Worm (Caenorhabditis elegans) whole organism, late embryonic: Measurements from ENCODE around the gene C55B6.7.

ENCODE experiments used
- C38D4.7 ChIP-seq: fragments of 200-800 bp; sonication (Bioruptor generic); optimal IDR thresholded peaks from 2 replicates; lab custom pipeline; 2018; ENCODE audit warnings: mild to moderate bottlenecking, missing genetic modification characterization, moderate library complexity, missing compliant biosample characterization
- F13H6.1 ChIP-seq: sonication (generic microtip); optimal IDR thresholded peaks from 2 replicates; lab custom pipeline; 2016; ENCODE audit warnings: missing genetic modification characterization, missing compliant biosample characterization
- K02D7.2 ChIP-seq: sonication (generic microtip); optimal IDR thresholded peaks from 2 replicates; lab custom pipeline; 2017; ENCODE audit warnings: mild to moderate bottlenecking, missing genetic modification characterization, missing compliant biosample characterization
- Y22D7AL.16 ChIP-seq: sonication (generic microtip); optimal IDR thresholded peaks from 2 replicates; lab custom pipeline; 2016; ENCODE audit warnings: missing genetic modification characterization, missing compliant biosample characterization
- ahr-1 ChIP-seq: sonication (generic microtip); optimal IDR thresholded peaks from 2 replicates; lab custom pipeline; 2016; ENCODE audit warnings: missing genetic modification characterization, missing compliant biosample characterization
- ceh-14 ChIP-seq: sonication (generic microtip); optimal IDR thresholded peaks from 2 replicates; lab custom pipeline; 2016; ENCODE audit warnings: missing genotype, missing genetic modification characterization, missing compliant biosample characterization
- ceh-18 ChIP-seq: sonication (generic microtip); optimal IDR thresholded peaks from 2 replicates; lab custom pipeline; 2016; ENCODE audit warnings: missing genetic modification characterization, missing compliant biosample characterization
- ceh-19 ChIP-seq: fragments of 200-800 bp; sonication (Bioruptor generic); optimal IDR thresholded peaks from 2 replicates; lab custom pipeline; 2018; ENCODE audit warnings: mild to moderate bottlenecking, missing genetic modification characterization, missing compliant biosample characterization
- ceh-2 ChIP-seq: sonication (generic microtip); optimal IDR thresholded peaks from 2 replicates; lab custom pipeline; 2016; ENCODE audit warnings: missing genotype, missing genetic modification characterization, missing compliant biosample characterization
- ceh-24 ChIP-seq: sonication (generic microtip); optimal IDR thresholded peaks from 2 replicates; lab custom pipeline; 2016; ENCODE audit warnings: mild to moderate bottlenecking, missing genetic modification characterization, missing compliant biosample characterization
- ceh-30 ChIP-seq: fragments of 150-350 bp; optimal IDR thresholded peaks from 2 replicates; lab custom pipeline; 2014; ENCODE audit warnings: missing biosample characterization, missing genetic modification characterization
- ceh-31 ChIP-seq: sonication (generic microtip); optimal IDR thresholded peaks from 2 replicates; lab custom pipeline; 2016; ENCODE audit warnings: missing genetic modification characterization, missing compliant biosample characterization
- ceh-9 ChIP-seq: sonication (generic microtip); optimal IDR thresholded peaks from 2 replicates; lab custom pipeline; 2016; ENCODE audit warnings: mild to moderate bottlenecking, missing genetic modification characterization, inconsistent platforms, missing compliant biosample characterization
- che-1 ChIP-seq: sonication (generic microtip); optimal IDR thresholded peaks from 2 replicates; lab custom pipeline; 2016; ENCODE audit warnings: mild to moderate bottlenecking, missing genetic modification characterization, missing compliant biosample characterization
- elt-2 ChIP-seq: sonication (generic microtip); optimal IDR thresholded peaks from 2 replicates; lab custom pipeline; 2016; ENCODE audit warnings: missing genetic modification reagents, missing genetic modification characterization, missing compliant biosample characterization
- fax-1 ChIP-seq: sonication (generic microtip); optimal IDR thresholded peaks from 2 replicates; lab custom pipeline; 2016; ENCODE audit warnings: missing genotype, missing genetic modification characterization, missing compliant biosample characterization
- fkh-6 ChIP-seq: sonication (generic microtip); optimal IDR thresholded peaks from 2 replicates; lab custom pipeline; 2016; ENCODE audit warnings: missing genetic modification characterization, missing compliant biosample characterization
- gmeb-2 ChIP-seq: sonication (generic microtip); optimal IDR thresholded peaks from 2 replicates; lab custom pipeline; 2016; ENCODE audit warnings: missing genetic modification characterization, inconsistent platforms, missing compliant biosample characterization
- hlh-15 ChIP-seq: sonication (generic microtip); optimal IDR thresholded peaks from 2 replicates; lab custom pipeline; 2016; ENCODE audit warnings: missing genetic modification characterization, missing compliant biosample characterization
- hlh-8 ChIP-seq: sonication (generic microtip); optimal IDR thresholded peaks from 2 replicates; lab custom pipeline; 2016; ENCODE audit warnings: missing genotype, missing genetic modification characterization, missing compliant biosample characterization
- madf-2 ChIP-seq: sonication (generic microtip); optimal IDR thresholded peaks from 2 replicates; lab custom pipeline; 2017; ENCODE audit warnings: missing genetic modification characterization, missing compliant biosample characterization
- nfya-1 ChIP-seq: sonication (generic microtip); optimal IDR thresholded peaks from 2 replicates; lab custom pipeline; 2017; ENCODE audit warnings: missing genetic modification characterization, mild to moderate bottlenecking, missing compliant biosample characterization, antibody characterized with exemption, moderate library complexity
- nhr-11 ChIP-seq: fragments of 150-350 bp; optimal IDR thresholded peaks from 2 replicates; lab custom pipeline; 2014; ENCODE audit warnings: missing biosample characterization, missing genetic modification characterization
- npax-4 ChIP-seq: sonication (generic microtip); optimal IDR thresholded peaks from 2 replicates; lab custom pipeline; 2016; ENCODE audit warnings: missing genetic modification characterization, missing compliant biosample characterization
- pat-9 ChIP-seq: fragments of 200-800 bp; sonication (Bioruptor generic); optimal IDR thresholded peaks from 2 replicates; lab custom pipeline; 2018; ENCODE audit warnings: mild to moderate bottlenecking, missing genetic modification characterization, moderate library complexity, missing compliant biosample characterization
- pax-1 ChIP-seq: fragments of 150-350 bp; optimal IDR thresholded peaks from 2 replicates; lab custom pipeline; 2014; ENCODE audit warnings: missing biosample characterization, missing genetic modification characterization
- pha-4 ChIP-seq: fragments of 150-350 bp; optimal IDR thresholded peaks from 2 replicates; lab custom pipeline; 2018; ENCODE audit warnings: missing biosample characterization, missing genetic modification reagents, missing genetic modification characterization
- pros-1 ChIP-seq: fragments of 150-350 bp; optimal IDR thresholded peaks from 2 replicates; lab custom pipeline; 2014; ENCODE audit warnings: missing biosample characterization, missing genetic modification reagents, missing genetic modification characterization
- ref-2 ChIP-seq: sonication (generic microtip); optimal IDR thresholded peaks from 2 replicates; lab custom pipeline; 2016; ENCODE audit warnings: missing genetic modification characterization, missing compliant biosample characterization
- rnt-1 ChIP-seq: sonication (generic microtip); optimal IDR thresholded peaks from 2 replicates; lab custom pipeline; 2016; ENCODE audit warnings: missing genetic modification characterization, missing compliant biosample characterization
- sdc-2 ChIP-seq: sonication (generic microtip); optimal IDR thresholded peaks from 2 replicates; lab custom pipeline; 2016; ENCODE audit warnings: missing genotype, missing genetic modification characterization, missing compliant biosample characterization
- sox-2 ChIP-seq: fragments of 200-800 bp; sonication (Bioruptor generic); IDR thresholded peaks from 2 replicates; pipeline ENCODE4 v1.3.6; 2022; ENCODE audit warnings: missing genetic modification reagents, missing genetic modification characterization, missing compliant biosample characterization
- sox-4 ChIP-seq: sonication (generic microtip); optimal IDR thresholded peaks from 2 replicates; lab custom pipeline; 2017; ENCODE audit warnings: mild to moderate bottlenecking, missing genetic modification characterization, inconsistent platforms, missing compliant biosample characterization
- syd-9 ChIP-seq: sonication (generic microtip); optimal IDR thresholded peaks from 2 replicates; lab custom pipeline; 2016; ENCODE audit warnings: mild to moderate bottlenecking, missing genetic modification characterization, moderate library complexity, missing compliant biosample characterization
- unc-3 ChIP-seq, 2 experiments: fragments of 200-800 bp in 1 of 2; sonication (Bioruptor generic) in 1 of 2; sonication (generic microtip) in 1 of 2; conservative IDR thresholded peaks in 1 of 2; optimal IDR thresholded peaks in 1 of 2; 2 replicates each; pipeline versions ENCODE4 v1.3.6 to Lab custom; 2016 to 2022; ENCODE audit warnings: missing compliant biosample characterization in 2 of 2, missing genetic modification characterization in 2 of 2, missing genetic modification reagents in 1 of 2
- unc-55 ChIP-seq: sonication (generic microtip); optimal IDR thresholded peaks from 2 replicates; lab custom pipeline; 2017; ENCODE audit warnings: missing biosample characterization, missing genetic modification reagents, missing genetic modification characterization
- zip-5 ChIP-seq: sonication (generic microtip); optimal IDR thresholded peaks from 2 replicates; lab custom pipeline; 2016; ENCODE audit warnings: missing genetic modification characterization, missing compliant biosample characterization
- ztf-16 ChIP-seq: sonication (generic microtip); optimal IDR thresholded peaks from 2 replicates; lab custom pipeline; 2017; ENCODE audit warnings: missing genetic modification characterization, missing compliant biosample characterization

C55B6.7 gene

ce11 chrX:7177341-7177740 is 14.4 kb downstream of the C55B6.7 start, which contains the start of gene F43E12.1:
Gene F43E12.1 (plus strand): TSS chrX:7177641.
- TF ChIP-seq K02D7.2 (tag; lab: Kevin White, UChicago) (no peak), ceh-24 (tag; lab: Kevin White, UChicago) (no peak)

ce11 chrX:7176817-7177216 is 15.0 kb downstream of the C55B6.7 start:
- TF ChIP-seq C38D4.7 (GFP tag; lab: Kevin White, UChicago) (no peak), fax-1 (tag; lab: Kevin White, UChicago) (no peak), hlh-8 (no peak), ceh-9 (tag; lab: Kevin White, UChicago) (no peak), K02D7.2 (tag; lab: Kevin White, UChicago) (no peak), pha-4 (tag; lab: Kevin White, UChicago) (no peak), sox-2 (GFP tag; lab: Robert Waterston, UW) (no peak), gmeb-2 (tag; lab: Kevin White, UChicago) (no peak), unc-3 (GFP tag; conservative IDR thresholded peaks at IDR 0.05; lab: Robert Waterston, UW) (no peak), unc-3 (tag; optimal IDR thresholded peaks at IDR 0.05; lab: Kevin White, UChicago) (no peak), nfya-1 (tag; lab: Kevin White, UChicago) (no peak), sdc-2 (tag; lab: Kevin White, UChicago) (no peak), elt-2 (tag; lab: Kevin White, UChicago) (no peak), ztf-16 (tag; lab: Kevin White, UChicago) (no peak), sox-4 (tag; lab: Kevin White, UChicago) (no peak)

- TF ChIP-seq ceh-31 (no peak), ceh-30 (tag; lab: Kevin White, UChicago) (no peak), fkh-6 (no peak), ceh-18 (tag; lab: Kevin White, UChicago) (no peak), gmeb-2 (tag; lab: Kevin White, UChicago) (no peak)
Observed at ce11 chrX:7175389-7175788, 16.4 kb downstream of the C55B6.7 start.

DNA sequence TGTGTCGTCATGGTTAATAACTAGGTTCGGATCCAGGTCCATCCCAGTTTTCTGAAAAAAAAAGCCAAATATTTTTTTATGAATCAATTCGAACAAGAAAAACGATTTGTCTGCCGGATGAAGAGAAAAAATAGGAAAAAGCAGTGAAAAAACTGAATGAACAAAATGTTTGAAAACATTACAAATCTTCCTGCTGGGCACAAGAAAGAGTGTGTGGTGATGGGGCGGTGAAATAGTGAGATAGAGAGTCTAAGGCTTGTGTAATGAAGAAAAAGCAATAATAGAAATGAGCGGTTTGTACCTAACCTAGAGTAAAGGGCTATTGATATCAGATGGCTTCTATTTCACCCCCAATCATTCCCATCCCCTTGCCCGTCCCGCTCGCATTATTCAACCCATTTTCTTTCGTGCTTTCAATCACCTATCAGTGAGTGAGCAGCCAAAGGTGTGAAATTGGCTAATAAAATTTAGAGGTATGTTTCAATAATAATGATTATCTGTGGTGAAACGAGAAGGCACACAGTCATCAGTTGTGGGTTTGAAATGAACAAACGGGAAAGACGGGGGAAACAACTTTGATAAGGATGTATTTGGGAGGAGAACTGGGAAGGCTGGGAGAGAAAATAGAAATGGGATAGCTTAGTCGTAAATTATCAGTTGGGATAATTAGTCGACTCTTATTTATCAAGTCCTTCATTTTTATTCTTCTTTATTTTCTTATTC is 21.0 kb downstream of the C55B6.7 start, which contains the start of gene bar-1:
TSS of gene bar-1 (minus strand) at position 51 of the 723 bp plus-strand sequence.
- TF ChIP-seq rnt-1 = no peak
- TF ChIP-seq ceh-30 (tag; lab: Kevin White, UChicago) = no peak
- TF ChIP-seq Y22D7AL.16 = no peak
- no peak for TF ChIP-seq pat-9 (tag; lab: Kevin White, UChicago)
- TF ChIP-seq syd-9 = no peak
- no peak for TF ChIP-seq npax-4
- TF ChIP-seq ztf-16 (tag; lab: Kevin White, UChicago) = no peak
- TF ChIP-seq che-1 (tag; lab: Kevin White, UChicago) = no peak
- TF ChIP-seq ceh-9 (tag; lab: Kevin White, UChicago) = no peak
- TF ChIP-seq zip-5 = no peak
- no peak for TF ChIP-seq F13H6.1 (tag; lab: Kevin White, UChicago)

DNA sequence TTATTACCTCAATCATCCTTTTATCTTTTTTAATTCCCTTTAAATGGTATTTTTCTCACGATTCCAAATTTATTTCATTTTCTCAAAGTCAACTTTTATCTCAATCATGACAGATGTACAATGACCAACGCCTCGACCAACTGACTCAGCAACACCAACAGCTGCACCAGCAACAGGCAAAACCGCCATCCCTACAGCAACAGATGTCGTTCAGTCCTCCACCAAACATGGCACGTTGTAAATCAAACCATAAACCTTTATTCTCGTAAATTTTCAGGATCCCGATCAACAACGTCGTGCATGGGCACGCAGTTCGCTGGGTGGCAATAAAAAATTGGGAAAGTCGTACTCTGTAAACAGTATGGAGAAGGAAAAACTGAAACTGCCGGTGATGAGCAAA is 29.0 kb downstream of the C55B6.7 start:
- TF ChIP-seq pros-1 = no peak
- TF ChIP-seq ceh-19 (GFP tag; lab: Kevin White, UChicago) = no peak
- TF ChIP-seq nhr-11 (tag; lab: Kevin White, UChicago) = no peak
- TF ChIP-seq npax-4 = no peak
- no peak for TF ChIP-seq syd-9
- no peak for TF ChIP-seq ref-2 (tag; lab: Kevin White, UChicago)
- TF ChIP-seq pax-1 (tag; lab: Kevin White, UChicago) = no peak
- TF ChIP-seq pha-4 (tag; lab: Kevin White, UChicago) = no peak
- no peak for TF ChIP-seq ceh-14 (tag; lab: Kevin White, UChicago)
- TF ChIP-seq madf-2 (tag; lab: Kevin White, UChicago) = no peak
- TF ChIP-seq hlh-15 (tag; lab: Kevin White, UChicago) = no peak
- TF ChIP-seq ahr-1 (tag; lab: Kevin White, UChicago) = no peak
- TF ChIP-seq ceh-2 (tag; lab: Kevin White, UChicago) = no peak
- TF ChIP-seq hlh-8 = no peak
- no peak for TF ChIP-seq unc-55 (GFP tag; lab: Kevin White, UChicago)
